Worm (Caenorhabditis elegans): Measurements from ENCODE around the gene C18D4.3.

DNA sequence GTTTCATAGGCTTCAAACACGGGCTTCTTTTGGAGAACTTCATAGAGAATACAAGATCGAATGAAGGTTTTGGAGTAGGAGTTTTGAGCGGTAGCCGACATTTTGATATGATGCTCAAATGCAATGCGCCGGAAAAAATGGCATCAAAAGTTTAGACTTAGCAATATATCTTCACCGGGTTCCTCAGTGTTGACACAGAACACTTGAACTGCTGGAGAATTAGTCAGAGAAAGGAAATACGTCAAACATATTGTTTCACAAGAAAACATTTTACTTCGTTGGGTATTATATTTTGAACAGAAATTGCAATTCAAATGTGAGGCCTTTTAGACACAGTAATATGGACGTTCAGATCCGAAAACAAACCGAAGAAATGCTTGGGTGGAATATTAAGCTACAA lies 25.8 kb upstream of the C18D4.3 start, which contains the start of gene fbxa-174:
- no peak for TF ChIP-seq T22C8.4 (GFP tag; IDR thresholded peaks at IDR 0.05)
- no peak for TF ChIP-seq ref-1 (GFP tag; conservative IDR thresholded peaks at IDR 0.05)
- TF ChIP-seq ztf-23 (GFP tag; IDR thresholded peaks at IDR 0.05), result no peak
- TF ChIP-seq cog-1 (tag; optimal IDR thresholded peaks at IDR 0.05), result no peak
- TF ChIP-seq flt-1 (GFP tag; IDR thresholded peaks at IDR 0.05), result no peak

All from whole organism, midembryonic.